Worm (Caenorhabditis elegans) whole organism, mixed stage, embryonic: ENCODE measurements around the gene unc-64.

Experiments
- ceh-39 ChIP-seq: fragments of 150-350 bp; optimal IDR thresholded peaks from 2 replicates; lab custom pipeline; 2014; ENCODE audit warnings: missing biosample characterization, missing genetic modification characterization
- cnd-1 ChIP-seq: fragments of 200-800 bp; sonication (Bioruptor generic); optimal IDR thresholded peaks from 2 replicates; lab custom pipeline; 2018; ENCODE audit warnings: mild to moderate bottlenecking, missing genetic modification characterization, missing compliant biosample characterization
- drap-1 ChIP-seq: fragments of 200-800 bp; sonication (Bioruptor generic); optimal IDR thresholded peaks from 3 replicates; lab custom pipeline; 2018; ENCODE audit warnings: mild to moderate bottlenecking, missing genetic modification characterization, missing compliant biosample characterization
- hlh-1 ChIP-seq: fragments of 150-350 bp; optimal IDR thresholded peaks from 2 replicates; lab custom pipeline; 2014; ENCODE audit warnings: missing biosample characterization, missing genetic modification reagents, missing genetic modification characterization
- lin-13 ChIP-seq: fragments of 150-350 bp; optimal IDR thresholded peaks from 2 replicates; lab custom pipeline; 2014; ENCODE audit warnings: missing biosample characterization, missing genetic modification characterization
- mep-1 ChIP-seq: fragments of 150-350 bp; optimal IDR thresholded peaks from 2 replicates; lab custom pipeline; 2017; ENCODE audit warnings: missing biosample characterization, missing genetic modification reagents, missing genetic modification characterization, inconsistent platforms
- snpc-4 ChIP-seq: fragments of 150-350 bp; optimal IDR thresholded peaks from 2 replicates; lab custom pipeline; 2014; ENCODE audit warnings: missing biosample characterization, missing genetic modification characterization
- sptf-1 ChIP-seq: sonication (generic microtip); optimal IDR thresholded peaks from 2 replicates; lab custom pipeline; 2017; ENCODE audit warnings: mild to moderate bottlenecking, missing genetic modification characterization, moderate library complexity, missing compliant biosample characterization
- ztf-11 ChIP-seq: fragments of 150-350 bp; optimal IDR thresholded peaks from 2 replicates; lab custom pipeline; 2014; ENCODE audit warnings: missing biosample characterization, missing genetic modification characterization

ce11 chrIII:13265566-13265965 is 11.5 kb upstream of the unc-64 start, which contains the start of gene F56A8.5:
- no peak for TF ChIP-seq mep-1
- TF ChIP-seq snpc-4: no peak
- TF ChIP-seq drap-1 (GFP tag; lab: Kevin White, UChicago): no peak
- TF ChIP-seq hlh-1 (tag; lab: Kevin White, UChicago): no peak
- no peak for TF ChIP-seq ztf-11
- no peak for TF ChIP-seq lin-13 (tag; lab: Kevin White, UChicago)
- no peak for TF ChIP-seq sptf-1
- no peak for TF ChIP-seq ceh-39 (tag; lab: Kevin White, UChicago)
- TF ChIP-seq cnd-1 (tag; lab: Kevin White, UChicago): no peak
